Worm (Caenorhabditis elegans): ENCODE measurements around the gene ZK1290.14.

- TF ChIP-seq ceh-27 (GFP tag; optimal IDR thresholded peaks at IDR 0.05) (no peak), atf-7 (tag; optimal IDR thresholded peaks at IDR 0.05) (no peak), zim-3 (tag; optimal IDR thresholded peaks at IDR 0.05) (no peak), attf-6 (GFP tag; IDR thresholded peaks at IDR 0.05) (no peak), ztf-28 (GFP tag; IDR thresholded peaks at IDR 0.05) (no peak), let-526 (GFP tag; IDR thresholded peaks at IDR 0.05) (no peak), egl-44 (GFP tag; IDR thresholded peaks at IDR 0.05) (no peak), egl-18 (GFP tag; IDR thresholded peaks at IDR 0.05) (no peak), unc-62 (GFP tag; optimal IDR thresholded peaks at IDR 0.05) (no peak), ceh-79 (tag; optimal IDR thresholded peaks at IDR 0.05) (no peak), dpl-1 (GFP tag; optimal IDR thresholded peaks at IDR 0.05) (no peak), nhr-27 (tag; optimal IDR thresholded peaks at IDR 0.05) (no peak), mxl-1 (tag; optimal IDR thresholded peaks at IDR 0.05) (no peak), chd-7 (tag; optimal IDR thresholded peaks at IDR 0.05) (no peak)
Observed at ce11 chrII:7583555-7583954, 28.2 kb upstream of the ZK1290.14 start, which contains the start of gene mks-3.
